Worm (Caenorhabditis elegans) whole organism, L1 larva: Measurements from ENCODE around the gene str-139.

Experiments used
- mdl-1 ChIP-seq, 2 experiments: fragments of 150-350 bp; optimal IDR thresholded peaks; 2 replicates each; lab custom pipeline; 2014 to 2017; ENCODE audit warnings: missing biosample characterization in 2 of 2, missing genetic modification characterization in 2 of 2, inconsistent platforms in 1 of 2
- rnt-1 ChIP-seq: sonication (generic microtip); optimal IDR thresholded peaks from 2 replicates; lab custom pipeline; 2016; ENCODE audit warnings: mild to moderate bottlenecking, missing genetic modification characterization, moderate library complexity, missing compliant biosample characterization
- zag-1 ChIP-seq: fragments of 150-350 bp; optimal IDR thresholded peaks from 2 replicates; lab custom pipeline; 2014; ENCODE audit warnings: missing biosample characterization, missing genetic modification characterization

DNA sequence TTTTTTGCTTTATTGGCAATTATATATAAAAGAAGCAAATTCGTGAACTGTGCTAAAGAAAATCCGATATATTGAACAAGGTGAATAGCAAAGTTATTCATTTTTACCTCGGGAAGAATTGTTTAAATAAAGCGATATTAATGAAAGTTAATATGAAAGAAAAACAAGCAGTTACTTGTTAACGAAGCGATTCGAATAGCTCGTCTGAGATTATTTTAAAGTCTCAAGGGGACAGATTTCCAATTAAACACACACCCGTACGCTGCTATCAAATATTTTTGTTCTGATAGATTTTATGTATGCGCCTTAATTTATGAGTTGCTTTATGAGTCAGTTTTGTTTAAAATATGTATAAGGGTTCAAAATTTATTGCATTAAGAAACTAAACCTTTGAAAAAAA lies 5.8 kb upstream of the str-139 start, which contains the start of gene str-140:
- TF ChIP-seq rnt-1 (tag; lab: Kevin White, UChicago) (no peak), mdl-1 (tag; optimal IDR thresholded peaks at IDR 0.05; lab: Kevin White, UChicago) (no peak), zag-1 (tag; lab: Kevin White, UChicago) (no peak)
